Worm (Caenorhabditis elegans) whole organism, early embryonic: Measurements from ENCODE around the gene Y102A5C.27.

Experiments used
- B0310.2 ChIP-seq: sonication (generic microtip); optimal IDR thresholded peaks from 2 replicates; lab custom pipeline; 2016; ENCODE audit warnings: mild to moderate bottlenecking, missing genetic modification characterization, missing compliant biosample characterization
- F13C5.2 ChIP-seq: sonication (generic microtip); optimal IDR thresholded peaks from 2 replicates; lab custom pipeline; 2017; ENCODE audit warnings: mild to moderate bottlenecking, missing genetic modification characterization, inconsistent platforms, missing compliant biosample characterization
- ama-1 ChIP-seq: fragments of 150-350 bp; optimal IDR thresholded peaks from 2 replicates; lab custom pipeline; 2014
- ceh-13 ChIP-seq: fragments of 200-800 bp; sonication (Bioruptor generic); optimal IDR thresholded peaks from 2 replicates; lab custom pipeline; 2018; ENCODE audit warnings: mild to moderate bottlenecking, missing genetic modification characterization, missing compliant biosample characterization
- ets-7 ChIP-seq: sonication (generic microtip); optimal IDR thresholded peaks from 2 replicates; lab custom pipeline; 2016; ENCODE audit warnings: missing genotype, missing genetic modification characterization, missing compliant biosample characterization
- flt-1 ChIP-seq: fragments of 200-800 bp; sonication (Bioruptor generic); IDR thresholded peaks from 2 replicates; pipeline ENCODE4 v1.3.6; 2022; ENCODE audit warnings: missing genetic modification characterization, missing compliant biosample characterization
- hmbx-1 ChIP-seq: sonication (generic microtip); optimal IDR thresholded peaks from 2 replicates; lab custom pipeline; 2016; ENCODE audit warnings: mild to moderate bottlenecking, missing genetic modification characterization, missing compliant biosample characterization
- hmg-4 ChIP-seq: fragments of 200-800 bp; sonication (Bioruptor generic); optimal IDR thresholded peaks from 2 replicates; lab custom pipeline; 2018; ENCODE audit warnings: mild to moderate bottlenecking, missing genetic modification characterization, missing compliant biosample characterization
- hnd-1 ChIP-seq: sonication (generic microtip); optimal IDR thresholded peaks from 2 replicates; lab custom pipeline; 2016; ENCODE audit warnings: missing genetic modification characterization, missing compliant biosample characterization
- pes-1 ChIP-seq: fragments of 200-800 bp; sonication (Bioruptor generic); IDR thresholded peaks from 2 replicates; pipeline ENCODE4 v1.3.6; 2022; ENCODE audit warnings: missing genetic modification reagents, missing genetic modification characterization, missing compliant biosample characterization
- sea-1 ChIP-seq: fragments of 200-800 bp; sonication (Bioruptor generic); conservative IDR thresholded peaks from 2 replicates; pipeline ENCODE4 v1.3.6; 2022; ENCODE audit warnings: missing genetic modification characterization, missing compliant biosample characterization
- tbx-11 ChIP-seq: fragments of 200-800 bp; sonication (Bioruptor generic); IDR thresholded peaks from 2 replicates; pipeline ENCODE4 v1.3.6; 2022; ENCODE audit warnings: missing genetic modification characterization, missing compliant biosample characterization
- tbx-37 ChIP-seq: fragments of 200-800 bp; sonication (Bioruptor generic); conservative IDR thresholded peaks from 2 replicates; pipeline ENCODE4 v1.3.6; 2022; ENCODE audit warnings: missing genetic modification reagents, missing genetic modification characterization, missing compliant biosample characterization
- tra-4 ChIP-seq: sonication (generic microtip); optimal IDR thresholded peaks from 2 replicates; lab custom pipeline; 2017; ENCODE audit warnings: missing genetic modification characterization, missing compliant biosample characterization

ce11 chrV:16987035-16987434 lies 1.5 kb downstream of the Y102A5C.27 start, which contains the start of gene Y102A5C.40:
- TF ChIP-seq ceh-13 (GFP tag; lab: Kevin White, UChicago) (no peak), pes-1 (GFP tag; lab: Robert Waterston, UW) (no peak), ama-1 (lab: Kevin White, UChicago) (no peak), hnd-1 (no peak), hmg-4 (no peak), ets-7 (tag; lab: Kevin White, UChicago) (no peak), flt-1 (GFP tag; lab: Robert Waterston, UW) (no peak), F13C5.2 (tag; lab: Kevin White, UChicago) (no peak), tra-4 (tag; lab: Kevin White, UChicago) (no peak), hmbx-1 (tag; lab: Kevin White, UChicago) (no peak), B0310.2 (tag; lab: Kevin White, UChicago) (no peak), sea-1 (GFP tag; lab: Robert Waterston, UW) (no peak), tbx-11 (GFP tag; lab: Robert Waterston, UW) (no peak), tbx-37 (GFP tag; lab: Robert Waterston, UW) (no peak)
